Worm (Caenorhabditis elegans): ENCODE measurements around the gene msp-10.

DNA sequence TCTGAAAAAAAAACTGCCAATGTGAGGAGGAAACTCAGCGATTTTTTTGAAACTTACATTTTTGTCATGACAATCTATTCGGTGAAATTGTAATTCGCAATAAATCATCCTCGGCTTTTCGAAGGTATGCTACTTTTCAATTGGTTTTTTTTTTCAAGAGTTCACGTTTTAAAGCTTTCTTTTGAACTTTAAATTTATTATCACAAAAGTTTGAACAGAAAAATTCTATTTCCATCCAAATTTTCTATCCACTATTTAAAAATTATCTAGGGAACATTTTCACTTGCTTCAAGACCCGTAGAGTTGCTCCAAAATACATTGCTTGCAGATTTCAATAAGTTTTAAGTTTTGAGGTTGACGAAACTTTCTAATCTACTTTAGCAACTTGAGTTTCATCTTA lies 9.1 kb downstream of the msp-10 start, which contains the start of gene K07F5.6:
- TF ChIP-seq lin-39 (tag; optimal IDR thresholded peaks at IDR 0.05) (no peak), R02D3.7 (tag; optimal IDR thresholded peaks at IDR 0.05) (no peak), skn-1 (tag; optimal IDR thresholded peaks at IDR 0.05) (no peak), lin-15B (tag; optimal IDR thresholded peaks at IDR 0.05) (no peak), aly-2 (tag; optimal IDR thresholded peaks at IDR 0.05) (no peak), ama-1 (optimal IDR thresholded peaks at IDR 0.05) (no peak), egl-27 (tag; optimal IDR thresholded peaks at IDR 0.05) (no peak), fkh-10 (GFP tag; optimal IDR thresholded peaks at IDR 0.05) (no peak)
